Worm (Caenorhabditis elegans) whole organism, late embryonic: ENCODE data around the gene rbm-22.

Source experiments
- C38D4.7 ChIP-seq: fragments of 200-800 bp; sonication (Bioruptor generic); optimal IDR thresholded peaks from 2 replicates; lab custom pipeline; 2018; ENCODE audit warnings: mild to moderate bottlenecking, missing genetic modification characterization, moderate library complexity, missing compliant biosample characterization
- F13H6.1 ChIP-seq: sonication (generic microtip); optimal IDR thresholded peaks from 2 replicates; lab custom pipeline; 2016; ENCODE audit warnings: missing genetic modification characterization, missing compliant biosample characterization
- K02D7.2 ChIP-seq: sonication (generic microtip); optimal IDR thresholded peaks from 2 replicates; lab custom pipeline; 2017; ENCODE audit warnings: mild to moderate bottlenecking, missing genetic modification characterization, missing compliant biosample characterization
- K09A11.1 ChIP-seq: sonication (generic microtip); optimal IDR thresholded peaks from 2 replicates; lab custom pipeline; 2017; ENCODE audit warnings: antibody characterized with exemption, mild to moderate bottlenecking, missing genetic modification characterization, missing compliant biosample characterization; ENCODE audit not compliant: insufficient read depth
- ama-1 ChIP-seq: fragments of 150-350 bp; optimal IDR thresholded peaks from 2 replicates; lab custom pipeline; 2014
- ceh-19 ChIP-seq: fragments of 200-800 bp; sonication (Bioruptor generic); optimal IDR thresholded peaks from 2 replicates; lab custom pipeline; 2018; ENCODE audit warnings: mild to moderate bottlenecking, missing genetic modification characterization, missing compliant biosample characterization
- ceh-2 ChIP-seq: sonication (generic microtip); optimal IDR thresholded peaks from 2 replicates; lab custom pipeline; 2016; ENCODE audit warnings: missing genotype, missing genetic modification characterization, missing compliant biosample characterization
- ceh-30 ChIP-seq: fragments of 150-350 bp; optimal IDR thresholded peaks from 2 replicates; lab custom pipeline; 2014; ENCODE audit warnings: missing biosample characterization, missing genetic modification characterization
- ceh-31 ChIP-seq: sonication (generic microtip); optimal IDR thresholded peaks from 2 replicates; lab custom pipeline; 2016; ENCODE audit warnings: missing genetic modification characterization, missing compliant biosample characterization
- ceh-45 ChIP-seq: fragments of 200-800 bp; sonication (Bioruptor generic); IDR thresholded peaks from 2 replicates; pipeline ENCODE4 v1.3.6; 2022; ENCODE audit warnings: missing genetic modification reagents, missing genetic modification characterization, missing compliant biosample characterization
- ceh-48 ChIP-seq: sonication (generic microtip); optimal IDR thresholded peaks from 2 replicates; lab custom pipeline; 2016; ENCODE audit warnings: missing genetic modification characterization, inconsistent platforms, missing compliant biosample characterization
- ceh-6 ChIP-seq: fragments of 200-800 bp; sonication (Bioruptor generic); optimal IDR thresholded peaks from 2 replicates; lab custom pipeline; 2018; ENCODE audit warnings: mild to moderate bottlenecking, missing genetic modification characterization, missing compliant biosample characterization
- dmd-4 ChIP-seq: sonication (generic microtip); optimal IDR thresholded peaks from 2 replicates; lab custom pipeline; 2016; ENCODE audit warnings: borderline replicate concordance, missing genetic modification characterization, missing compliant biosample characterization
- elt-2 ChIP-seq: sonication (generic microtip); optimal IDR thresholded peaks from 2 replicates; lab custom pipeline; 2016; ENCODE audit warnings: missing genetic modification reagents, missing genetic modification characterization, missing compliant biosample characterization
- ets-4 ChIP-seq: sonication (generic microtip); optimal IDR thresholded peaks from 2 replicates; lab custom pipeline; 2016; ENCODE audit warnings: missing genetic modification characterization, missing compliant biosample characterization
- eyg-1 ChIP-seq: sonication (generic microtip); optimal IDR thresholded peaks from 2 replicates; lab custom pipeline; 2016; ENCODE audit warnings: missing genotype, missing genetic modification characterization, missing compliant biosample characterization
- fax-1 ChIP-seq: sonication (generic microtip); optimal IDR thresholded peaks from 2 replicates; lab custom pipeline; 2016; ENCODE audit warnings: missing genotype, missing genetic modification characterization, missing compliant biosample characterization
- fkh-10 ChIP-seq: fragments of 150-350 bp; optimal IDR thresholded peaks from 2 replicates; lab custom pipeline; 2014; ENCODE audit warnings: missing biosample characterization, missing genetic modification reagents, missing genetic modification characterization
- gmeb-2 ChIP-seq: sonication (generic microtip); optimal IDR thresholded peaks from 2 replicates; lab custom pipeline; 2016; ENCODE audit warnings: missing genetic modification characterization, inconsistent platforms, missing compliant biosample characterization
- hlh-13 ChIP-seq: fragments of 200-800 bp; sonication (Bioruptor generic); optimal IDR thresholded peaks from 2 replicates; lab custom pipeline; 2018; ENCODE audit warnings: mild to moderate bottlenecking, missing genetic modification characterization, missing compliant biosample characterization
- hlh-6 ChIP-seq: sonication (generic microtip); optimal IDR thresholded peaks from 2 replicates; lab custom pipeline; 2016; ENCODE audit warnings: missing genotype, missing genetic modification characterization, missing compliant biosample characterization
- lim-6 ChIP-seq: sonication (generic microtip); optimal IDR thresholded peaks from 2 replicates; lab custom pipeline; 2016; ENCODE audit warnings: missing genetic modification characterization, missing compliant biosample characterization
- lin-11 ChIP-seq: fragments of 200-800 bp; sonication (Bioruptor generic); optimal IDR thresholded peaks from 2 replicates; lab custom pipeline; 2018; ENCODE audit warnings: mild to moderate bottlenecking, missing genetic modification characterization, missing compliant biosample characterization
- mec-3 ChIP-seq: sonication (generic microtip); optimal IDR thresholded peaks from 2 replicates; lab custom pipeline; 2016; ENCODE audit warnings: borderline replicate concordance, missing genetic modification characterization, missing compliant biosample characterization
- nhr-232 ChIP-seq: sonication (generic microtip); optimal IDR thresholded peaks from 2 replicates; lab custom pipeline; 2016; ENCODE audit warnings: missing genetic modification characterization, missing compliant biosample characterization
- pax-1 ChIP-seq: fragments of 150-350 bp; optimal IDR thresholded peaks from 2 replicates; lab custom pipeline; 2014; ENCODE audit warnings: missing biosample characterization, missing genetic modification characterization
- pha-2 ChIP-seq: sonication (generic microtip); optimal IDR thresholded peaks from 2 replicates; lab custom pipeline; 2017; ENCODE audit warnings: mild to moderate bottlenecking, missing genetic modification characterization, missing compliant biosample characterization
- pha-4 ChIP-seq: fragments of 150-350 bp; optimal IDR thresholded peaks from 2 replicates; lab custom pipeline; 2018; ENCODE audit warnings: missing biosample characterization, missing genetic modification reagents, missing genetic modification characterization
- pros-1 ChIP-seq: fragments of 150-350 bp; optimal IDR thresholded peaks from 2 replicates; lab custom pipeline; 2014; ENCODE audit warnings: missing biosample characterization, missing genetic modification reagents, missing genetic modification characterization
- rnt-1 ChIP-seq: sonication (generic microtip); optimal IDR thresholded peaks from 2 replicates; lab custom pipeline; 2016; ENCODE audit warnings: missing genetic modification characterization, missing compliant biosample characterization
- tbx-2 ChIP-seq: sonication (generic microtip); optimal IDR thresholded peaks from 2 replicates; lab custom pipeline; 2016; ENCODE audit warnings: missing genetic modification characterization, missing compliant biosample characterization
- tbx-7 ChIP-seq: sonication (generic microtip); optimal IDR thresholded peaks from 2 replicates; lab custom pipeline; 2016; ENCODE audit warnings: missing genotype, missing genetic modification characterization, missing compliant biosample characterization
- ttx-3 ChIP-seq: sonication (generic microtip); optimal IDR thresholded peaks from 2 replicates; lab custom pipeline; 2016; ENCODE audit warnings: missing genetic modification reagents, missing genetic modification characterization, missing compliant biosample characterization
- unc-42 ChIP-seq: sonication (generic microtip); optimal IDR thresholded peaks from 2 replicates; lab custom pipeline; 2016; ENCODE audit warnings: missing genotype, missing genetic modification characterization, missing compliant biosample characterization
- unc-86 ChIP-seq: sonication (generic microtip); optimal IDR thresholded peaks from 2 replicates; lab custom pipeline; 2016; ENCODE audit warnings: missing genetic modification characterization, missing compliant biosample characterization
- zip-5 ChIP-seq: sonication (generic microtip); optimal IDR thresholded peaks from 2 replicates; lab custom pipeline; 2016; ENCODE audit warnings: missing genetic modification characterization, missing compliant biosample characterization

The rbm-22 gene

DNA sequence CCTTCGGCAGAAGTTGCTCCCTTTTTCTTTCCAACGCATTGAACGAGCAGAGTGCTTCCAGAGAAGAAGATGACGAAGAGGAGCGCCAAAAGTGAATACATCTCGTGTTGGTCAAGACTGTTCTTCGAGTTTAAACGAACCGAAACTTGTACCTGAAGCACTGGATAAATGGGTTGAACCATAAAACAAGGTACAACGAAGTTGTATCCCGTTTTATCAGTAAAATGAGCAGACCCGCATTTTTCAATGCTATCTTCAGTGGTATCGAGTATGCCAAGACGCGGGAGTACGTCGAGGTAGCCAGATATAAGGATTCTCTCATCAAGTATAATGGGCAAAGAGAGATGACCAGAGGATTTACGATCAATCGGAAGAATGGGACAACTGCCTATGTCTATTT lies 26.1 kb downstream of the rbm-22 start, which contains the start of gene F13E9.16:
F13E9.16 (minus strand) TSS at position 101 of the 400 bp plus-strand sequence.
- TF ChIP-seq elt-2 (tag; lab: Kevin White, UChicago) (no peak), unc-86 (tag; lab: Kevin White, UChicago) (no peak), fkh-10 (GFP tag; lab: Kevin White, UChicago) (no peak), pros-1 (no peak), ceh-45 (GFP tag; lab: Robert Waterston, UW) (no peak), fax-1 (tag; lab: Kevin White, UChicago) (no peak), nhr-232 (tag; lab: Kevin White, UChicago) (no peak), gmeb-2 (tag; lab: Kevin White, UChicago) (no peak), ttx-3 (tag; lab: Kevin White, UChicago) (no peak), eyg-1 (tag; lab: Kevin White, UChicago) (no peak), tbx-2 (tag; lab: Kevin White, UChicago) (no peak), lin-11 (tag; lab: Kevin White, UChicago) (no peak), tbx-7 (tag; lab: Kevin White, UChicago) (no peak), ama-1 (lab: Kevin White, UChicago) (no peak)
- TF ChIP-seq, all 69 proteins: peak for 0

DNA sequence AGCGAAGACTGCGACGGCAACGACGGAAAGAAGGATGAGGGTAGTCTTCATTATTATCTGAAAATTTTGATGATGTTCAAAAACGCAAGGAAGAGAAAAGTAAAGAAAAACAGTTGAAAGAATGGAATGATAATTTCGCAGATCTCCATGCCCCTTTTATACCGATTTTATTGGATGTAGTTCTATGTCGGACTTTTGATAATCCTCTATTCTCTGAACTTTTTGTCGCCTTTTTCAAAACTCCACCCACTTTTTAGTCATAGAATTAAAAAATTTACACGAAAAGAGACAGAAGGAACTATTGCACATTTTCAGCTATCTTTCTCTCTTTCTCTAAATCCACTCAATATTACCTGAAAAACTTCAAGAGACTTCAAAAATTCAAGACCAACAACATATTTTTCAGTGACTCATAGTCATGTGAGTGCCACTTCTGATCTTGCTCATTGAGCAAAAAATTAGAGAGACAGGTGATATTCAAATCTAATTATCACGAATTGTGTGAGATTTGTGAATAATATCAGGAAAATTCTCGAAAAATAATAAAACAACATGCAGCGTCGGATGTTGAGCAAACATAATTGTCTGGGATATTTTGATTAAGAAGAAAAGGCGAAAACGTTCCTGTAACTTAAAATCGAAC lies 28.7 kb downstream of the rbm-22 start, which contains the start of gene F13E9.15:
F13E9.15 (minus strand) TSS at position 51 of the 643 bp plus-strand sequence.
- TF ChIP-seq nhr-232 (tag; lab: Kevin White, UChicago) (no peak), ceh-2 (no peak), ets-4 (tag; lab: Kevin White, UChicago) (no peak)

DNA sequence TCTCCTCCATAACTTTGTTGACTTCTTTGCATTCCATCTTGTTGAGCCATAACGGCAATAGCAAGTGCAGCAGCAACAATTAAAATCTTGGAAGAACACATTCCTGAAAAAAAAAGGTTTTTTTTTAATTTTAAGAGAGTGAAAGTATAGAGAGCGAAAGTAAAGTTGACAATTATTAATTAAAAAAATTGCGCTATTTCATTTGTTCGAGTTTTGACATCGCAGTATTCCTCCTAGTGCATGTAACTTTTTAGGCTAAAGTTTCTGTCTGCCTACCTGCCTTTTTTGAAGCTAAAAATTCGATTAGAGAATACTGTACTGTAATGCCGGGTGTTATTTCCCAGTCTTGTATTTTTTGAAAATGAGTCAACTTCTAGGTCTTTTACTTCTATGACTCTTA lies 30.8 kb downstream of the rbm-22 start, which contains the start of gene srlf-12:
srlf-12 (minus strand) TSS at position 101 of the 400 bp plus-strand sequence.
- TF ChIP-seq ceh-6 (GFP tag; lab: Kevin White, UChicago), result no peak
- TF ChIP-seq zip-5 (tag; lab: Kevin White, UChicago), result no peak
- no peak for TF ChIP-seq elt-2 (tag; lab: Kevin White, UChicago)
- no peak for TF ChIP-seq ceh-30 (tag; lab: Kevin White, UChicago)
- TF ChIP-seq pax-1 (tag; lab: Kevin White, UChicago), result no peak
- no peak for TF ChIP-seq eyg-1 (tag; lab: Kevin White, UChicago)
- TF ChIP-seq rnt-1 (tag; lab: Kevin White, UChicago), result no peak
- no peak for TF ChIP-seq unc-42 (tag; lab: Kevin White, UChicago)
- TF ChIP-seq ceh-19, result no peak
- no peak for TF ChIP-seq fkh-10 (GFP tag; lab: Kevin White, UChicago)
- no peak for TF ChIP-seq hlh-6 (tag; lab: Kevin White, UChicago)
- no peak for TF ChIP-seq pha-2 (tag; lab: Kevin White, UChicago)
- TF ChIP-seq, all 69 proteins: peak for 0

DNA sequence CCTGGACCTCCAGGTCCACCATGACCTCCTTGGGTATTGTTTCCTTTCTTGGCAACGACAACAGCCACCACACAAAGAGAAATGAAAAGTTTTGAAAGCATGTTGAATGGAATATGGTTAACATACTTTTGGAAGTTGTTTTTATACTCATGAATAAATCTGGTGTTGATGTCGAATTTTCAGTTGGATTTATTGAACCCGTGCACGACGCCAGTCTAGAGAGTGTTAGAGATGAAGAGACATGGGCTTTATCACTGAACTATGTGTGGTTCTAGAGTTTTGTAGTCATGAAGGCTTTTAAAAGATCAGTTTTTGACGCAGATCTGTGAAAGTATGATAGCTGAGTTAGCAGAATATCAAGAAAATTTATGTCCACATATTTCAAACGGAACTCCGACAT lies 33.1 kb downstream of the rbm-22 start, which contains the start of gene srlf-14:
srlf-14 (minus strand) TSS at position 101 of the 400 bp plus-strand sequence.
- TF ChIP-seq elt-2 (tag; lab: Kevin White, UChicago) (no peak), ceh-48 (tag; lab: Kevin White, UChicago) (no peak), pax-1 (tag; lab: Kevin White, UChicago) (no peak), C38D4.7 (no peak), pha-4 (tag; lab: Kevin White, UChicago) (no peak), K09A11.1 (tag; lab: Kevin White, UChicago) (no peak), dmd-4 (no peak), ceh-2 (no peak), K02D7.2 (tag; lab: Kevin White, UChicago) (no peak), ceh-19 (no peak), mec-3 (tag; lab: Kevin White, UChicago) (no peak), F13H6.1 (no peak), hlh-13 (GFP tag; lab: Kevin White, UChicago) (no peak), ceh-45 (GFP tag; lab: Robert Waterston, UW) (no peak), ceh-31 (no peak), fkh-10 (GFP tag; lab: Kevin White, UChicago) (no peak), lim-6 (no peak), rnt-1 (tag; lab: Kevin White, UChicago) (no peak)
